Worm (Caenorhabditis elegans) whole organism, L3 larva: Measurements from ENCODE around the gene cyp-35B3.

ENCODE experiments used
- R02D3.7 ChIP-seq: fragments of 150-350 bp; optimal IDR thresholded peaks from 2 replicates; lab custom pipeline; 2014; ENCODE audit warnings: missing biosample characterization, missing genetic modification characterization
- ZK546.5 ChIP-seq: sonication (generic microtip); optimal IDR thresholded peaks from 2 replicates; lab custom pipeline; 2017; ENCODE audit warnings: missing biosample characterization, missing genetic modification characterization
- aly-2 ChIP-seq: fragments of 150-350 bp; optimal IDR thresholded peaks from 2 replicates; lab custom pipeline; 2014; ENCODE audit warnings: missing biosample characterization, missing genetic modification characterization
- ceh-16 ChIP-seq: sonication (generic microtip); optimal IDR thresholded peaks from 2 replicates; lab custom pipeline; 2017; ENCODE audit warnings: missing biosample characterization, missing genetic modification characterization
- ceh-82 ChIP-seq: fragments of 150-350 bp; optimal IDR thresholded peaks from 2 replicates; lab custom pipeline; 2014; ENCODE audit warnings: missing biosample characterization, missing genetic modification characterization
- egl-5 ChIP-seq: fragments of 150-350 bp; optimal IDR thresholded peaks from 2 replicates; lab custom pipeline; 2017; ENCODE audit warnings: missing biosample characterization, missing genetic modification reagents, missing genetic modification characterization, inconsistent platforms
- elt-1 ChIP-seq: fragments of 150-350 bp; optimal IDR thresholded peaks from 2 replicates; lab custom pipeline; 2014; ENCODE audit warnings: missing biosample characterization, missing genetic modification characterization
- elt-2 ChIP-seq: sonication (generic microtip); optimal IDR thresholded peaks from 2 replicates; lab custom pipeline; 2016; ENCODE audit warnings: missing genetic modification reagents, mild to moderate bottlenecking, missing genetic modification characterization, missing compliant biosample characterization
- fkh-2 ChIP-seq: fragments of 150-350 bp; optimal IDR thresholded peaks from 2 replicates; lab custom pipeline; 2014; ENCODE audit warnings: missing biosample characterization, missing genetic modification reagents, missing genetic modification characterization
- fos-1 ChIP-seq: fragments of 150-350 bp; optimal IDR thresholded peaks from 2 replicates; lab custom pipeline; 2014; ENCODE audit warnings: missing biosample characterization, missing genetic modification characterization
- hmg-11 ChIP-seq: sonication (generic microtip); optimal IDR thresholded peaks from 2 replicates; lab custom pipeline; 2016; ENCODE audit warnings: missing genetic modification characterization, missing compliant biosample characterization
- jun-1 ChIP-seq: fragments of 150-350 bp; optimal IDR thresholded peaks from 2 replicates; lab custom pipeline; 2014; ENCODE audit warnings: missing biosample characterization, missing genetic modification reagents, missing genetic modification characterization
- lin-15B ChIP-seq: fragments of 150-350 bp; optimal IDR thresholded peaks from 2 replicates; lab custom pipeline; 2014; ENCODE audit warnings: missing biosample characterization, missing genetic modification characterization
- lin-39 ChIP-seq: fragments of 150-350 bp; optimal IDR thresholded peaks from 2 replicates; lab custom pipeline; 2018; ENCODE audit warnings: missing biosample characterization, missing genetic modification reagents, missing genetic modification characterization
- lsy-12 ChIP-seq: sonication (generic microtip); optimal IDR thresholded peaks from 2 replicates; lab custom pipeline; 2016; ENCODE audit warnings: mild to moderate bottlenecking, missing genetic modification characterization, missing compliant biosample characterization
- mdl-1 ChIP-seq: fragments of 150-350 bp; optimal IDR thresholded peaks from 2 replicates; lab custom pipeline; 2014; ENCODE audit warnings: missing biosample characterization, missing genetic modification characterization
- mml-1 ChIP-seq: fragments of 150-350 bp; sonication (generic microtip); optimal IDR thresholded peaks from 3 replicates; lab custom pipeline; 2014; ENCODE audit warnings: missing biosample characterization, missing genetic modification characterization
- nfya-1 ChIP-seq: sonication (generic microtip); optimal IDR thresholded peaks from 2 replicates; lab custom pipeline; 2017; ENCODE audit warnings: missing genetic modification characterization, mild to moderate bottlenecking, missing compliant biosample characterization, antibody characterized with exemption, moderate library complexity; ENCODE audit not compliant: insufficient read depth
- nhr-11 ChIP-seq: fragments of 150-350 bp; optimal IDR thresholded peaks from 2 replicates; lab custom pipeline; 2014; ENCODE audit warnings: missing biosample characterization, missing genetic modification characterization
- nhr-12 ChIP-seq: fragments of 150-350 bp; optimal IDR thresholded peaks from 2 replicates; lab custom pipeline; 2014; ENCODE audit warnings: missing biosample characterization, missing genetic modification characterization
- nhr-23 ChIP-seq: fragments of 150-350 bp; optimal IDR thresholded peaks from 2 replicates; lab custom pipeline; 2014; ENCODE audit warnings: missing biosample characterization, missing genetic modification reagents, missing genetic modification characterization
- nhr-237 ChIP-seq: fragments of 150-350 bp; optimal IDR thresholded peaks from 2 replicates; lab custom pipeline; 2014; ENCODE audit warnings: missing biosample characterization, missing genetic modification characterization
- nhr-28 ChIP-seq: fragments of 150-350 bp; optimal IDR thresholded peaks from 2 replicates; lab custom pipeline; 2014; ENCODE audit warnings: missing biosample characterization, missing genetic modification characterization
- nhr-43 ChIP-seq: sonication (generic microtip); optimal IDR thresholded peaks from 2 replicates; lab custom pipeline; 2016; ENCODE audit warnings: mild to moderate bottlenecking, missing genetic modification characterization, missing compliant biosample characterization; ENCODE audit not compliant: poor library complexity, severe bottlenecking
- nhr-67 ChIP-seq: fragments of 150-350 bp; optimal IDR thresholded peaks from 2 replicates; lab custom pipeline; 2014; ENCODE audit warnings: missing biosample characterization, missing genetic modification characterization
- nhr-76 ChIP-seq: fragments of 150-350 bp; sonication (generic microtip); optimal IDR thresholded peaks from 5 replicates; lab custom pipeline; 2014; ENCODE audit warnings: missing biosample characterization, missing genetic modification characterization
- nhr-77 ChIP-seq: fragments of 150-350 bp; optimal IDR thresholded peaks from 2 replicates; lab custom pipeline; 2014; ENCODE audit warnings: missing biosample characterization, missing genetic modification characterization
- pha-4 ChIP-seq: fragments of 150-350 bp; optimal IDR thresholded peaks from 2 replicates; lab custom pipeline; 2014; ENCODE audit warnings: missing biosample characterization, missing genetic modification reagents, missing genetic modification characterization
- pqm-1 ChIP-seq: fragments of 150-350 bp; optimal IDR thresholded peaks from 2 replicates; lab custom pipeline; 2017; ENCODE audit warnings: missing biosample characterization, missing genetic modification characterization, inconsistent platforms
- snpc-4 ChIP-seq: fragments of 150-350 bp; optimal IDR thresholded peaks from 2 replicates; lab custom pipeline; 2014; ENCODE audit warnings: missing biosample characterization, missing genetic modification characterization
- unc-39 ChIP-seq: sonication (generic microtip); optimal IDR thresholded peaks from 4 replicates; lab custom pipeline; 2017; ENCODE audit warnings: missing biosample characterization, missing genetic modification characterization
- zag-1 ChIP-seq: fragments of 150-350 bp; optimal IDR thresholded peaks from 2 replicates; lab custom pipeline; 2014; ENCODE audit warnings: missing biosample characterization, missing genetic modification characterization
- ztf-11 ChIP-seq: fragments of 150-350 bp; optimal IDR thresholded peaks from 2 replicates; lab custom pipeline; 2014; ENCODE audit warnings: missing biosample characterization, missing genetic modification characterization
- ztf-4 ChIP-seq: fragments of 150-350 bp; optimal IDR thresholded peaks from 2 replicates; lab custom pipeline; 2014; ENCODE audit warnings: missing biosample characterization, missing genetic modification characterization

The cyp-35B3 gene

DNA sequence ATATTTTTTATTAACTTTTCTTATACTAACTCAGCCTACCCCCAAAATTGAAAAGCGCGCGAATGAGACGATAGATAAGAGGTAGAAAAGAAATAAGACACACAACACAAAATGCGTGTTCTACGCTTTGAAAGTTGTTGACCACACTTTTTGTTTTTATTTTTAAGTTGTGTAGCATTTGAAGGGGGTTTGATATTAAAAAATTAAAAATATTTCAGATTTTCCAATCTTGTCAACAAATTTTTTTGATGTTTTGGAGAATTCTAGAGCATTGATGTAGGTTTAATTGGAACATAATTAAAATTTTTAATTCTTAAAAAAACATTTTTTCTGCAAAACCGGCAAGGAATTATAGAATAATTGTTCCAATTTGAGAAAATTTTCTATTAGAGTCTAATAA, 16.1 kb downstream of the cyp-35B3 start, which contains the start of gene cyp-34A6:
cyp-34A6 (minus strand) TSS at position 101 of the 400 bp plus-strand sequence.
- TF ChIP-seq R02D3.7 (tag; lab: Kevin White, UChicago) (no peak), pha-4 (tag; lab: Kevin White, UChicago) (peak; percentile 17)

DNA sequence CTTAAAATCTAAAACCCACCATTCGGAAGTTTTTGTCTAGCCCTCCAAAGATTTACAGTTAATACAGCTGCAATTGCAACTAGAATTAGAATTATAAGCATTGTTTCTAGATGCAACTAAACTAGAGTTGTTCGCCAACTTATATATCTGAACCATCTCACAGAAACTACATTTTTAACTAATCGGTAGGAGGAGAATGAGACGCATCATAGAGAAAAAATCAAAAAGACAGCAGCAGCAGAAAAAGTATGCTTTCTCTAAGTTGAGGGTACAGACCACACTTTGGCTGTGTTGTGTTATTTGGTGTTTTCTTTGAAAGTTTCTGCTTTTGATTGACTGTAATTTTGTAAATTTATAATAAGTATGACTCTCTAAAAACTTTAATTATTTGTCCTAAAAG, 18.6 kb downstream of the cyp-35B3 start, which contains the start of gene cyp-34A7:
cyp-34A7 (minus strand) TSS at position 101 of the 400 bp plus-strand sequence.
- TF ChIP-seq nhr-77 = no peak
- TF ChIP-seq fkh-2 (tag; lab: Kevin White, UChicago) = no peak
- no peak for TF ChIP-seq ztf-4 (tag; lab: Kevin White, UChicago)
- TF ChIP-seq aly-2 (tag; lab: Kevin White, UChicago) = no peak
- TF ChIP-seq nhr-76 (tag; lab: Kevin White, UChicago) = no peak
- TF ChIP-seq unc-39 (tag; lab: Kevin White, UChicago) = no peak
- TF ChIP-seq nhr-43 (tag; lab: Kevin White, UChicago) = no peak
- no peak for TF ChIP-seq jun-1 (tag; lab: Kevin White, UChicago)
- no peak for TF ChIP-seq lin-39 (tag; lab: Kevin White, UChicago)
- TF ChIP-seq hmg-11 (tag; lab: Kevin White, UChicago) = no peak
- no peak for TF ChIP-seq nhr-11
- TF ChIP-seq lsy-12 (tag; lab: Kevin White, UChicago) = no peak
- TF ChIP-seq mml-1 (tag; lab: Kevin White, UChicago) = no peak

DNA sequence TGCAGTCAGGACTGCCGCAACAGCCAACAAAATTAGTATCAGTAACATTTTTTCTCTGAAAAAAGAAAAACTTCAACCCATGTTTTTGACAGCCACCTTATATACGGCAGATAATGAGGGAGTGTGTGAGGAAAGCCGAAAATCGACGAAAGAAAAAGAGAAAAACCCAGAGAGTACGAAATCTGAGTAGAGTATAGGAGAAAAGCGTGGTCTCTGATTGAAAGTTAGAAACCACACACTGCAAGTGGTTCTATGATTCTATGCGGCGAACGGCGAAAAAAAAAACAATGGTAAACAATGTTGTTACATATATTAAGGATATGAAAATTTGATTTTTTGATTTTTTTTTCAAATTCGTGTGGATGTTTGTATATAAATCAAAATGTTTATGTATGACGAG, 22.6 kb downstream of the cyp-35B3 start, which contains the start of gene cyp-34A8:
cyp-34A8 (minus strand) TSS at position 62 of the 400 bp plus-strand sequence.
- TF ChIP-seq nhr-43 (tag; lab: Kevin White, UChicago) (peak; percentile 9), nhr-23 (tag; lab: Kevin White, UChicago) (no peak), fkh-2 (tag; lab: Kevin White, UChicago) (no peak), snpc-4 (no peak), nfya-1 (tag; lab: Kevin White, UChicago) (peak; percentile 1)

DNA sequence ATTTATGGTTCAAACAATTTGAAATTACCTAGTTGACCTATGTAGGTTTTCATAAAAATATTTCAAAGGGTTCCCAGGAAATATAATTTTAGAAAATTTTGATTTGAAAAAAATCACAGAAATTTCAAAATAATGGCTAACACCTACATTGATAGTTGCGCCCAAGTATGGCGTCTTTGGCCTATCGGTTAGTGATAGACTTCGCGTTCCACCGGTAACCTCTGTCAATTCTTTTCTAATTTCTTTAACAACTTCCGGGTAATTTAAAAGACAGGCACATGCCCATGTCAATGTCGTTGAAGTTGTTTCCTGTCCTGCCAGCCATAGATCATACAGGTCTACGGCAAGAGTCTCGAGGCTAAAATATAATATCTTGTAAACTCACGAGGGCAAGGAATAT, 23.8 kb downstream of the cyp-35B3 start:
- no peak for TF ChIP-seq nhr-28
- no peak for TF ChIP-seq elt-1 (tag; lab: Kevin White, UChicago)
- TF ChIP-seq nhr-76 (tag; lab: Kevin White, UChicago) = no peak
- TF ChIP-seq mml-1 (tag; lab: Kevin White, UChicago) = no peak
- no peak for TF ChIP-seq ceh-16 (tag; lab: Kevin White, UChicago)
- TF ChIP-seq lin-15B = no peak
- TF ChIP-seq nfya-1 (tag; lab: Kevin White, UChicago) = no peak
- TF ChIP-seq nhr-237 (tag; lab: Kevin White, UChicago) = no peak
- TF ChIP-seq nhr-11 = no peak
- no peak for TF ChIP-seq lsy-12 (tag; lab: Kevin White, UChicago)
- no peak for TF ChIP-seq nhr-77
- no peak for TF ChIP-seq jun-1 (tag; lab: Kevin White, UChicago)
- no peak for TF ChIP-seq unc-39 (tag; lab: Kevin White, UChicago)
- TF ChIP-seq pqm-1 (tag; lab: Kevin White, UChicago) = no peak
- no peak for TF ChIP-seq zag-1
- no peak for TF ChIP-seq ZK546.5
- no peak for TF ChIP-seq ztf-11 (tag; lab: Kevin White, UChicago)
- no peak for TF ChIP-seq nhr-67 (tag; lab: Kevin White, UChicago)

DNA sequence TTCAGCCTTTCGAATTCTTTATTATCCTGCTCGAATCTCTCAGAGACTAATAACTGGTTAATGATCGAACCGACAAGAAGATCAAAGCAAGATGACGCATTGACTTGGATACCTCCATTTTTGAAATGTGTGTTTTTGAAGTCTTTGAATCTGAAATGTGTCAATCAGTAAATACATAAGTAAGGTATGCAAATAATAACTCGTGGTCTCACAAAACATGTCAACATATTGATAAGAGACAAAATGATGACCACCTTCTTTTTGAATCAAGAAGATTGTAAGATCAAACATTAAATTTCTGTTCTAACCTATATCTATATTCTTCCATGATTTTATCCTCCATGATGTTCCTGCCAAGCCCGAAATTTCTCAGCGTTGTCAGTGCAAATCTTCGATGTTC, 24.5 kb downstream of the cyp-35B3 start:
- no peak for TF ChIP-seq nhr-43 (tag; lab: Kevin White, UChicago)
- peak; percentile 23 for TF ChIP-seq elt-2 (tag; lab: Kevin White, UChicago)
- TF ChIP-seq mml-1 (tag; lab: Kevin White, UChicago) = no peak
- TF ChIP-seq jun-1 (tag; lab: Kevin White, UChicago) = no peak
- TF ChIP-seq, all 47 proteins: peak for 1

DNA sequence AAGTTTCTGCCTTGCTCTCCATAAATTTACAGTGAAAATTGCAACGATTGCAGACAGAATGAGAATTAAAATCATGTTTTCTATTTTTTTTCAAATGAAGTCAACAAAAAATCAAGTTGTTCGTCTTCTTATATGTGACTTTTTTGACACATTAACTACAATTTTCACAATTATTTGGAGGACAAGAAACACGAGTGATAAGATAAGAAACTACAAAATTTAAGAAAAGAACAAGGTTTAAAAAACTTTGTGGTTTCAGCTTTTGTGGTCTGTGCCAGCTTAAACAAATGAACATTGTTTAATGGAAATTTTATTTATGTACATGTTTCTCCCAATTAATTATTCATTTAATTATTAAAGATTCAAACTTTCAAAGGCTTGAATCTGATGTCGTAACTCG, 25.3 kb downstream of the cyp-35B3 start, which contains the start of gene cyp-34A9:
cyp-34A9 (minus strand) TSS at position 131 of the 400 bp plus-strand sequence.
- TF ChIP-seq lin-39 (tag; lab: Kevin White, UChicago) (no peak), nhr-11 (no peak), fos-1 (tag; lab: Kevin White, UChicago) (no peak), nhr-28 (no peak), elt-1 (tag; lab: Kevin White, UChicago) (no peak), nhr-76 (tag; lab: Kevin White, UChicago) (no peak), nhr-23 (tag; lab: Kevin White, UChicago) (no peak), zag-1 (no peak), elt-2 (tag; lab: Kevin White, UChicago) (peak; percentile 80), ceh-16 (tag; lab: Kevin White, UChicago) (no peak), fkh-2 (tag; lab: Kevin White, UChicago) (no peak), lsy-12 (tag; lab: Kevin White, UChicago) (no peak), pqm-1 (tag; lab: Kevin White, UChicago) (peak; percentile 71), pha-4 (tag; lab: Kevin White, UChicago) (peak; percentile 10), egl-5 (tag; lab: Kevin White, UChicago) (no peak), nhr-12 (tag; lab: Kevin White, UChicago) (no peak), mdl-1 (tag; lab: Kevin White, UChicago) (no peak), ZK546.5 (no peak), ceh-82 (tag; lab: Kevin White, UChicago) (no peak)
